Worm (Caenorhabditis elegans): Measurements from ENCODE around the gene Y82E9BR.6.

Y82E9BR.6 gene

ce11 chrIII:1419700-1420356 lies 38.8 kb downstream of the Y82E9BR.6 start (continued):
- TF ChIP-seq nhr-42 (GFP tag; IDR thresholded peaks at IDR 0.05) (peak; percentile 40; the same call in 1 of the 2 replicates), unc-39 (tag; optimal IDR thresholded peaks at IDR 0.05) (no peak), nhr-41 (GFP tag; IDR thresholded peaks at IDR 0.05) (no peak), daf-19 (GFP tag; conservative IDR thresholded peaks at IDR 0.05) (peak; percentile 97; the same call in 1 of the 2 replicates), ceh-44 (GFP tag; IDR thresholded peaks at IDR 0.05) (no peak), T20F7.1 (GFP tag; optimal IDR thresholded peaks at IDR 0.05) (peak; percentile 86), set-16 (GFP tag; IDR thresholded peaks at IDR 0.05) (peak; percentile 74), F10B5.3 (tag; optimal IDR thresholded peaks at IDR 0.05) (peak; percentile 38), dve-1 (tag; optimal IDR thresholded peaks at IDR 0.05; ENCODE audit: insufficient read depth) (peak; percentile 76), ceh-32 (tag; optimal IDR thresholded peaks at IDR 0.05; ENCODE audit: poor library complexity) (no peak), attf-4 (tag; optimal IDR thresholded peaks at IDR 0.05) (peak; percentile 40), skn-1 (tag; optimal IDR thresholded peaks at IDR 0.05) (no peak), ceh-28 (tag; optimal IDR thresholded peaks at IDR 0.05) (no peak), nhr-10 (tag; optimal IDR thresholded peaks at IDR 0.05) (peak; percentile 95), saeg-2 (GFP tag; IDR thresholded peaks at IDR 0.05) (peak; percentile 72), snpc-1.2 (GFP tag; IDR thresholded peaks at IDR 0.05) (peak; percentile 71), unc-62 (GFP tag; optimal IDR thresholded peaks at IDR 0.05 in 1 of 2) (peak in 1 of 2 experiments; percentile 24), unc-62 (tag; optimal IDR thresholded peaks at IDR 0.05) (no peak), tag-97 (GFP tag; IDR thresholded peaks at IDR 0.05) (no peak), zfp-3 (GFP tag; conservative IDR thresholded peaks at IDR 0.05) (peak; percentile 93), duxl-1 (tag; optimal IDR thresholded peaks at IDR 0.05; ENCODE audit: poor library complexity) (peak; percentile 46), hlh-11 (tag; optimal IDR thresholded peaks at IDR 0.05) (peak; percentile 57), ceh-82 (tag; optimal IDR thresholded peaks at IDR 0.05) (no peak), Y105C5A.15 (GFP tag; IDR thresholded peaks at IDR 0.05) (peak; percentile 94), fkh-10 (GFP tag; optimal IDR thresholded peaks at IDR 0.05) (no peak), mxl-3 (GFP tag; optimal IDR thresholded peaks at IDR 0.05) (no peak), dmd-9 (GFP tag; IDR thresholded peaks at IDR 0.05) (peak; percentile 33; the same call in 1 of the 2 replicates), hlh-30 (tag; optimal IDR thresholded peaks at IDR 0.05; ENCODE audit: insufficient read depth) (peak; percentile 25), nhr-111 (GFP tag; optimal IDR thresholded peaks at IDR 0.05) (peak; percentile 95), jun-1 (tag; optimal IDR thresholded peaks at IDR 0.05) (peak; percentile 12), unc-130 (GFP tag; optimal IDR thresholded peaks at IDR 0.05) (peak; percentile 34), D1046.2 (GFP tag; IDR thresholded peaks at IDR 0.05) (no peak), F44E2.7 (GFP tag; IDR thresholded peaks at IDR 0.05) (no peak), lin-29 (GFP tag; IDR thresholded peaks at IDR 0.05) (0 out of 2 replicates have a peak, but pooled peaks have one; percentile 10), zag-1 (tag; optimal IDR thresholded peaks at IDR 0.05) (no peak), ceh-62 (tag; optimal IDR thresholded peaks at IDR 0.05) (no peak), F37D6.2 (tag; optimal IDR thresholded peaks at IDR 0.05) (peak; percentile 17), ZK546.5 (tag; optimal IDR thresholded peaks at IDR 0.05) (peak in 1 of 2 experiments; percentile 83), dpl-1 (GFP tag; optimal IDR thresholded peaks at IDR 0.05) (no peak), snpc-4 (tag; optimal IDR thresholded peaks at IDR 0.05) (no peak), lin-38 (GFP tag; IDR thresholded peaks at IDR 0.05) (peak; percentile 88), nhr-6 (tag; optimal IDR thresholded peaks at IDR 0.05) (peak; percentile 77), dmd-8 (GFP tag; IDR thresholded peaks at IDR 0.05) (no peak), R02D3.7 (tag; optimal IDR thresholded peaks at IDR 0.05) (peak; percentile 35), Y75B8A.6 (GFP tag; IDR thresholded peaks at IDR 0.05) (peak; percentile 90), lin-1 (GFP tag; IDR thresholded peaks at IDR 0.05) (peak; percentile 93), zip-2 (tag; optimal IDR thresholded peaks at IDR 0.05) (no peak), Y48G9A.11 (GFP tag; IDR thresholded peaks at IDR 0.05) (peak; percentile 79), fos-1 (tag; optimal IDR thresholded peaks at IDR 0.05) (no peak), T26A8.4 (GFP tag; IDR thresholded peaks at IDR 0.05) (peak; percentile 84), hif-1 (tag; optimal IDR thresholded peaks at IDR 0.05) (peak in 1 of 2 experiments; percentile 70)
